Fruit fly (Drosophila melanogaster): Measurements from ENCODE around the gene CG46430.

DNA sequence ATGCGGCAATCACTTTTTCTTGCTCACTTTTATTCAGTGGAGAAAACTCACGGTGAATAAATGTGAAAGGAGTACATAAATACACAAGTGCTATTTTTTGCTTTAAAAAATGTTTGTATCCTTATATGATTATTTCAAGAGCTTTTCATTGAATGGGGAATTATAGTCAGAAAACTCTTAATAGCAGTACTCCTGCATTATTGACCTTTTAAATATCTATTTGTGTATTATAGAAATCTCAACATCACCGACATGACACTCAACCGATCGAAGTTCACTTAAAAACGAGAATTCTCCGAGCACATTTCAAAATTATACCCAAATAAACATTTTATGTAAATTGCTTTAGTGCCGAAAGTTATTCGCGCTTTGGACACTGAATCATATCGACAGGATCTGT is 13.4 kb upstream of the CG46430 start, which contains the start of gene S-Lap3:
- TF ChIP-seq CG13204 (GFP tag; optimal IDR thresholded peaks at IDR 0.05), result no peak
- TF ChIP-seq CG17806 (tag; optimal IDR thresholded peaks at IDR 0.05), result no peak
- no peak for TF ChIP-seq CG9948 (tag; optimal IDR thresholded peaks at IDR 0.05)
- TF ChIP-seq gl (tag; optimal IDR thresholded peaks at IDR 0.05), result no peak
- TF ChIP-seq CG8301 (tag; optimal IDR thresholded peaks at IDR 0.05), result no peak
- TF ChIP-seq fd96Ca (GFP tag; IDR thresholded peaks at IDR 0.05), result no peak
- no peak for TF ChIP-seq CG34367 (tag; optimal IDR thresholded peaks at IDR 0.05)
- no peak for TF ChIP-seq EcR (GFP tag; optimal IDR thresholded peaks at IDR 0.05)
- TF ChIP-seq CG12605 (GFP tag; IDR thresholded peaks at IDR 0.05), result no peak
- no peak for TF ChIP-seq D1 (tag; optimal IDR thresholded peaks at IDR 0.05)
- TF ChIP-seq rn (GFP tag; IDR thresholded peaks at IDR 0.05), result no peak
- TF ChIP-seq Ets98B (GFP tag; IDR thresholded peaks at IDR 0.05), result no peak
- TF ChIP-seq Snoo (tag; optimal IDR thresholded peaks at IDR 0.05), result no peak

Measured in whole organism, pupa.